Fruit fly (Drosophila melanogaster) whole organism, prepupa: Measurements from ENCODE around the gene Gr77a.
A peak's percentile ranks its signal among the peaks of the same experiment; 100 is the strongest.

Experiments used
- Blimp-1 ChIP-seq: fragments of 200-800 bp; sonication (Bioruptor generic); optimal IDR thresholded peaks from 3 replicates; lab custom pipeline; 2017; ENCODE audit warnings: missing biosample characterization, missing genetic modification characterization, mild to moderate bottlenecking, moderate library complexity, missing genetic modification reagents
- CG11294 ChIP-seq: fragments of 200-800 bp; sonication (Bioruptor generic); IDR thresholded peaks from 2 replicates; pipeline ENCODE4 v1.3.6; 2022; ENCODE audit warnings: missing biosample characterization, missing genetic modification characterization
- CG1621 ChIP-seq: fragments of 200-800 bp; sonication (Bioruptor generic); optimal IDR thresholded peaks from 3 replicates; lab custom pipeline; 2018; ENCODE audit warnings: missing biosample characterization, mild to moderate bottlenecking, missing genetic modification characterization
- CG16779 ChIP-seq: fragments of 200-800 bp; sonication (Bioruptor generic); optimal IDR thresholded peaks from 3 replicates; lab custom pipeline; 2017; ENCODE audit warnings: missing biosample characterization, mild to moderate bottlenecking, missing genetic modification characterization
- CG3032 ChIP-seq: fragments of 200-800 bp; optimal IDR thresholded peaks from 2 replicates; lab custom pipeline; 2019; ENCODE audit warnings: missing biosample characterization, mild to moderate bottlenecking, missing genetic modification characterization, moderate library complexity
- CG31627 ChIP-seq: fragments of 200-800 bp; sonication (Bioruptor generic); optimal IDR thresholded peaks from 3 replicates; lab custom pipeline; 2016; ENCODE audit warnings: missing biosample characterization, missing genetic modification characterization
- CG32006 ChIP-seq: fragments of 200-800 bp; sonication (Bioruptor generic); optimal IDR thresholded peaks from 3 replicates; lab custom pipeline; 2017; ENCODE audit warnings: missing biosample characterization, mild to moderate bottlenecking, missing genetic modification characterization
- CG34406 ChIP-seq: fragments of 200-800 bp; sonication (Bioruptor generic); optimal IDR thresholded peaks from 3 replicates; lab custom pipeline; 2016; ENCODE audit warnings: missing biosample characterization, missing genetic modification characterization
- CG3919 ChIP-seq: fragments of 200-800 bp; sonication (Bioruptor generic); optimal IDR thresholded peaks from 3 replicates; lab custom pipeline; 2016; ENCODE audit warnings: missing biosample characterization, missing genetic modification characterization
- CG4318 ChIP-seq: fragments of 200-800 bp; sonication (Bioruptor generic); optimal IDR thresholded peaks from 3 replicates; lab custom pipeline; 2017; ENCODE audit warnings: missing biosample characterization, mild to moderate bottlenecking, missing genetic modification characterization
- CG6163 ChIP-seq: fragments of 200-800 bp; sonication (Bioruptor generic); IDR thresholded peaks from 3 replicates; pipeline ENCODE4 v1.3.6; 2022; ENCODE audit warnings: missing biosample characterization, missing genetic modification characterization
- CG6792 ChIP-seq: fragments of 200-800 bp; sonication (Bioruptor generic); optimal IDR thresholded peaks from 3 replicates; lab custom pipeline; 2016; ENCODE audit warnings: missing biosample characterization, missing genetic modification characterization
- CG6808 ChIP-seq: fragments of 200-800 bp; sonication (Bioruptor generic); optimal IDR thresholded peaks from 3 replicates; lab custom pipeline; 2017; ENCODE audit warnings: missing biosample characterization, missing genetic modification characterization, mild to moderate bottlenecking, moderate library complexity, missing genetic modification reagents
- CG6854 ChIP-seq: fragments of 200-800 bp; sonication (Bioruptor generic); optimal IDR thresholded peaks from 2 replicates; lab custom pipeline; 2017; ENCODE audit warnings: missing biosample characterization, mild to moderate bottlenecking, missing genetic modification characterization
- CG7368 ChIP-seq: fragments of 200-800 bp; sonication (Bioruptor generic); optimal IDR thresholded peaks from 3 replicates; lab custom pipeline; 2016; ENCODE audit warnings: missing biosample characterization, missing genetic modification characterization
- CG8119 ChIP-seq: fragments of 200-800 bp; sonication (Bioruptor generic); IDR thresholded peaks from 3 replicates; pipeline ENCODE4 v1.3.6; 2022; ENCODE audit warnings: missing biosample characterization, missing genetic modification characterization
- CG8632 ChIP-seq: fragments of 200-800 bp; sonication (Bioruptor generic); optimal IDR thresholded peaks from 3 replicates; lab custom pipeline; 2016; ENCODE audit warnings: missing biosample characterization, missing genetic modification characterization
- CG9139 ChIP-seq: fragments of 200-800 bp; sonication (Bioruptor generic); optimal IDR thresholded peaks from 3 replicates; lab custom pipeline; 2017; ENCODE audit warnings: missing biosample characterization, mild to moderate bottlenecking, missing genetic modification characterization
- Eip75B ChIP-seq: fragments of 200-800 bp; sonication (Bioruptor generic); optimal IDR thresholded peaks from 3 replicates; lab custom pipeline; 2016; ENCODE audit warnings: missing biosample characterization, missing genetic modification characterization
- Eip78C ChIP-seq: fragments of 200-800 bp; sonication (Bioruptor generic); peaks from one replicate; lab custom pipeline; 2016; ENCODE audit warnings: missing biosample characterization, missing genetic modification characterization
- Eip93F ChIP-seq: fragments of 200-800 bp; sonication (Bioruptor generic); optimal IDR thresholded peaks from 2 replicates; lab custom pipeline; 2016; ENCODE audit warnings: missing biosample characterization, mild to moderate bottlenecking, missing genetic modification characterization
- Ets21C ChIP-seq: fragments of 200-800 bp; sonication (Bioruptor generic); optimal IDR thresholded peaks from 3 replicates; lab custom pipeline; 2016; ENCODE audit warnings: missing biosample characterization, missing genetic modification characterization
- Gug ChIP-seq: fragments of 200-800 bp; sonication (Bioruptor generic); IDR thresholded peaks from 2 replicates; pipeline ENCODE4 v1.3.6; 2022; ENCODE audit warnings: missing biosample characterization, missing genetic modification characterization
- Hr38 ChIP-seq: sonication (Bioruptor generic); optimal IDR thresholded peaks from 2 replicates; lab custom pipeline; 2016; ENCODE audit warnings: missing biosample characterization, missing genetic modification characterization
- Hr4 ChIP-seq: fragments of 200-800 bp; sonication (Bioruptor generic); optimal IDR thresholded peaks from 3 replicates; lab custom pipeline; 2016; ENCODE audit warnings: missing biosample characterization, missing genetic modification characterization
- Lpt ChIP-seq: fragments of 200-800 bp; sonication (Bioruptor generic); optimal IDR thresholded peaks from 3 replicates; lab custom pipeline; 2016; ENCODE audit warnings: missing biosample characterization, missing genetic modification characterization
- Met ChIP-seq: fragments of 200-800 bp; sonication (Bioruptor generic); optimal IDR thresholded peaks from 3 replicates; lab custom pipeline; 2016; ENCODE audit warnings: missing biosample characterization, missing genetic modification characterization
- Smox ChIP-seq: fragments of 200-800 bp; sonication (Bioruptor generic); optimal IDR thresholded peaks from 3 replicates; lab custom pipeline; 2016; ENCODE audit warnings: missing biosample characterization, missing genetic modification characterization
- Sox102F ChIP-seq: fragments of 200-800 bp; sonication (Bioruptor generic); optimal IDR thresholded peaks from 2 replicates; lab custom pipeline; 2016; ENCODE audit warnings: missing biosample characterization, mild to moderate bottlenecking, missing genetic modification characterization
- Sox14 ChIP-seq: fragments of 200-800 bp; sonication (Bioruptor generic); optimal IDR thresholded peaks from 3 replicates; lab custom pipeline; 2016; ENCODE audit warnings: missing biosample characterization, missing genetic modification characterization
- achi ChIP-seq: fragments of 200-800 bp; sonication (Bioruptor generic); optimal IDR thresholded peaks from 3 replicates; lab custom pipeline; 2016; ENCODE audit warnings: missing biosample characterization, missing genetic modification characterization
- cyc ChIP-seq: fragments of 200-800 bp; sonication (Bioruptor generic); optimal IDR thresholded peaks from 3 replicates; lab custom pipeline; 2016; ENCODE audit warnings: missing biosample characterization, missing genetic modification characterization
- eg ChIP-seq: fragments of 200-800 bp; sonication (Bioruptor generic); IDR thresholded peaks from 3 replicates; pipeline ENCODE4 v1.3.6; 2022; ENCODE audit warnings: missing biosample characterization, missing genetic modification characterization
- esn ChIP-seq: fragments of 200-800 bp; sonication (Bioruptor generic); optimal IDR thresholded peaks from 2 replicates; lab custom pipeline; 2016; ENCODE audit warnings: missing biosample characterization, mild to moderate bottlenecking, missing genetic modification characterization, moderate library complexity
- fd59A ChIP-seq: fragments of 200-800 bp; sonication (Bioruptor generic); optimal IDR thresholded peaks from 2 replicates; lab custom pipeline; 2017; ENCODE audit warnings: missing biosample characterization, mild to moderate bottlenecking, missing genetic modification characterization, missing genetic modification reagents
- fkh ChIP-seq: fragments of 200-800 bp; sonication (Bioruptor generic); optimal IDR thresholded peaks from 3 replicates; lab custom pipeline; 2017; ENCODE audit warnings: missing biosample characterization, mild to moderate bottlenecking, missing genetic modification characterization, moderate library complexity
- net ChIP-seq: fragments of 200-800 bp; sonication (Bioruptor generic); optimal IDR thresholded peaks from 3 replicates; lab custom pipeline; 2016; ENCODE audit warnings: missing biosample characterization, missing genetic modification characterization
- pdm3 ChIP-seq: fragments of 200-800 bp; sonication (Bioruptor generic); optimal IDR thresholded peaks from 3 replicates; lab custom pipeline; 2016; ENCODE audit warnings: missing biosample characterization, missing genetic modification characterization
- spab ChIP-seq: fragments of 200-800 bp; sonication (Bioruptor generic); optimal IDR thresholded peaks from 2 replicates; lab custom pipeline; 2017; ENCODE audit warnings: missing biosample characterization, mild to moderate bottlenecking, missing genetic modification characterization, missing genetic modification reagents
- ss ChIP-seq, 2 experiments: fragments of 200-800 bp; sonication (Bioruptor generic); optimal IDR thresholded peaks; 2 replicates in 1 of 2; 3 replicates in 1 of 2; lab custom pipeline; 2017 to 2018; ENCODE audit warnings: mild to moderate bottlenecking in 2 of 2, missing biosample characterization in 2 of 2, missing genetic modification characterization in 2 of 2, moderate library complexity in 1 of 2
- topi ChIP-seq: fragments of 200-800 bp; sonication (Bioruptor generic); optimal IDR thresholded peaks from 3 replicates; lab custom pipeline; 2016; ENCODE audit warnings: missing biosample characterization, missing genetic modification characterization
- vri ChIP-seq: fragments of 200-800 bp; sonication (Bioruptor generic); optimal IDR thresholded peaks from 3 replicates; lab custom pipeline; 2016; ENCODE audit warnings: missing biosample characterization, mild to moderate bottlenecking, missing genetic modification characterization

The Gr77a gene

DNA sequence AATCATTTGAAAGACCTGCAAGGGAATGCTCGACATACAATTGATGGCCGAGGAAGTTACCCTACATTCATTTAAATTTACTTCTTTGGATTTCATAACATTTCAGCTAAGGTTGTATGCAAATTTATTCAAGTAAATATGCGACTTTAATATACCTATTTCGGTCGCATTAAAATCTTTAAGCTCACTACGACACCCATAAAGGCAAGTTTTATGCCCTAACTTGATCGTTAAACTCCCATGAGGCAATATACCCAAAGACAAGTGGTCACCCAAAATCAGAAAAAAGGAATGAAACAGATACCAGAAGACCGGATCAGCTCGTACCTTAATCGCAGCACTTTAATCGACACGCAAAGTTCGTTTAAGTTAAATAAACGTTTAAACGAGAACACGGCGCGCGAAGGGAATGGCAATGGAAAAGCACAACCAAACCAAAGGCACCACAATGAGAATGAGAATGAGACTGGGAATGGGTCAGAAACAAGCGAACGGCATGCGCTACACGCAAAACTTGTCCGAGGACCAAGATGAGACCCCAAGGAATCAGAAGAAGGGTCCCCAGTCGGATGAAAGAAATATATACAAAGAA lies 50.9 kb downstream of the Gr77a start (continued):
- TF ChIP-seq ss (GFP tag; optimal IDR thresholded peaks at IDR 0.05; lab: Kevin White, UChicago) (peak in 1 of 2 experiments; percentile 96), Met (peak; percentile 41), CG8632 (GFP tag; lab: Kevin White, UChicago) (peak; percentile 12), fd59A (GFP tag; lab: Kevin White, UChicago) (no peak), Sox14 (GFP tag; lab: Kevin White, UChicago) (no peak), CG4318 (GFP tag; lab: Kevin White, UChicago) (no peak), CG32006 (GFP tag; lab: Kevin White, UChicago) (no peak), CG6808 (no peak), esn (GFP tag; lab: Kevin White, UChicago) (peak; percentile 58), CG6163 (no peak), CG1621 (tag; lab: Kevin White, UChicago) (no peak), CG9139 (GFP tag; lab: Kevin White, UChicago) (peak; percentile 13), CG6854 (GFP tag; lab: Kevin White, UChicago) (no peak), fkh (GFP tag; lab: Kevin White, UChicago) (no peak), CG8119 (GFP tag; lab: Robert Waterston, UW) (no peak), Ets21C (GFP tag; lab: Kevin White, UChicago) (no peak), achi (GFP tag; lab: Kevin White, UChicago) (peak; percentile 5), CG34406 (no peak), Hr4 (GFP tag; lab: Kevin White, UChicago) (no peak), topi (GFP tag; lab: Kevin White, UChicago) (peak; percentile 36), spab (GFP tag; lab: Kevin White, UChicago) (no peak), CG11294 (GFP tag; lab: Robert Waterston, UW) (no peak), Eip75B (GFP tag; lab: Kevin White, UChicago) (no peak), CG7368 (GFP tag; lab: Kevin White, UChicago) (no peak), Smox (GFP tag; lab: Kevin White, UChicago) (peak; percentile 45), Lpt (no peak), CG3032 (tag; lab: Kevin White, UChicago) (peak; percentile 2), net (GFP tag; lab: Kevin White, UChicago) (no peak), CG6792 (peak; percentile 31), Sox102F (GFP tag; lab: Kevin White, UChicago) (peak; percentile 44), pdm3 (GFP tag; lab: Kevin White, UChicago) (no peak), Blimp-1 (no peak), CG16779 (tag; lab: Kevin White, UChicago) (no peak), vri (GFP tag; lab: Kevin White, UChicago) (no peak), Gug (GFP tag; lab: Robert Waterston, UW) (no peak), cyc (GFP tag; lab: Kevin White, UChicago) (peak; percentile 22), CG3919 (GFP tag; lab: Kevin White, UChicago) (no peak), CG31627 (GFP tag; lab: Kevin White, UChicago) (peak; percentile 37), Eip78C (GFP tag; lab: Kevin White, UChicago) (peak; percentile 68), Hr38 (GFP tag; lab: Kevin White, UChicago) (no peak), Eip93F (GFP tag; lab: Kevin White, UChicago) (no peak), eg (no peak)
